Worm (Caenorhabditis elegans) whole organism, young adult: ENCODE results near the gene F13H8.2.

Experiments used
- F23B12.7 ChIP-seq: sonication (generic microtip); optimal IDR thresholded peaks from 2 replicates; lab custom pipeline; 2017; ENCODE audit warnings: missing genetic modification characterization, mild to moderate bottlenecking, missing compliant biosample characterization, antibody characterized with exemption, moderate library complexity; ENCODE audit not compliant: insufficient read depth
- athp-1 ChIP-seq: sonication (generic microtip); optimal IDR thresholded peaks from 2 replicates; lab custom pipeline; 2017; ENCODE audit warnings: mild to moderate bottlenecking, missing genetic modification characterization, missing compliant biosample characterization
- attf-6 ChIP-seq: fragments of 200-800 bp; sonication (Bioruptor generic); IDR thresholded peaks from 2 replicates; pipeline ENCODE4 v1.3.6; 2022; ENCODE audit warnings: missing genetic modification reagents, missing genetic modification characterization, missing compliant biosample characterization
- ceh-100 ChIP-seq: fragments of 200-800 bp; sonication (Bioruptor generic); IDR thresholded peaks from 2 replicates; pipeline ENCODE4 v1.3.6; 2022; ENCODE audit warnings: missing genetic modification reagents, missing genetic modification characterization, missing compliant biosample characterization
- ceh-40 ChIP-seq: fragments of 200-800 bp; sonication (Bioruptor generic); IDR thresholded peaks from 2 replicates; pipeline ENCODE4 v1.3.6; 2022; ENCODE audit warnings: missing genetic modification characterization, missing compliant biosample characterization
- egl-44 ChIP-seq: fragments of 200-800 bp; sonication (Bioruptor generic); IDR thresholded peaks from 2 replicates; pipeline ENCODE4 v1.3.6; 2022; ENCODE audit warnings: missing genetic modification reagents, missing genetic modification characterization, missing compliant biosample characterization
- fkh-3 ChIP-seq: sonication (generic microtip); optimal IDR thresholded peaks from 2 replicates; lab custom pipeline; 2016; ENCODE audit warnings: mild to moderate bottlenecking, missing genetic modification characterization, missing compliant biosample characterization
- madf-6 ChIP-seq: fragments of 200-800 bp; sonication (Bioruptor generic); IDR thresholded peaks from 2 replicates; pipeline ENCODE4 v1.3.6; 2022; ENCODE audit warnings: missing genetic modification reagents, missing genetic modification characterization, missing compliant biosample characterization
- nfyb-1 ChIP-seq: fragments of 200-800 bp; sonication (Bioruptor generic); IDR thresholded peaks from 2 replicates; pipeline ENCODE4 v1.3.6; 2022; ENCODE audit warnings: missing genetic modification reagents, missing genetic modification characterization, missing compliant biosample characterization
- nhr-179 ChIP-seq: sonication (generic microtip); optimal IDR thresholded peaks from 2 replicates; lab custom pipeline; 2016; ENCODE audit warnings: mild to moderate bottlenecking, missing genetic modification characterization, missing compliant biosample characterization
- pha-4 ChIP-seq: fragments of 150-350 bp; sonication (generic microtip); optimal IDR thresholded peaks from 2 replicates; lab custom pipeline; 2014; ENCODE audit warnings: missing biosample characterization, missing genetic modification reagents, missing genetic modification characterization
- snpc-4 ChIP-seq, 5 experiments: fragments of 150-350 bp in 1 of 5; sonication (generic microtip) in 4 of 5; optimal IDR thresholded peaks; 2 replicates each; lab custom pipeline; 2014 to 2018; ENCODE audit warnings: missing genetic modification characterization in 5 of 5, missing biosample characterization in 3 of 5, antibody characterized with exemption in 2 of 5, mild to moderate bottlenecking in 2 of 5, missing compliant biosample characterization in 2 of 5, missing genotype in 2 of 5, moderate library complexity in 2 of 5, missing genetic modification reagents in 1 of 5
- unc-62 ChIP-seq: fragments of 150-350 bp; optimal IDR thresholded peaks from 2 replicates; lab custom pipeline; 2014; ENCODE audit warnings: missing biosample characterization, missing genetic modification reagents, missing genetic modification characterization
- zim-3 ChIP-seq: sonication (generic microtip); optimal IDR thresholded peaks from 2 replicates; lab custom pipeline; 2017; ENCODE audit warnings: mild to moderate bottlenecking, missing genetic modification characterization, moderate library complexity, missing compliant biosample characterization

ce11 chrII:6259867-6260266 lies 10.3 kb upstream of the F13H8.2 start, which contains the start of gene F13H8.11:
- no peak for TF ChIP-seq ceh-100 (GFP tag; lab: Robert Waterston, UW)
- TF ChIP-seq attf-6, result no peak
- no peak for TF ChIP-seq unc-62 (GFP tag; lab: Kevin White, UChicago)
- TF ChIP-seq nfyb-1 (GFP tag; lab: Robert Waterston, UW), result no peak
- TF ChIP-seq F23B12.7 (tag; lab: Kevin White, UChicago), result no peak
- no peak for TF ChIP-seq ceh-40 (GFP tag; lab: Robert Waterston, UW)
- TF ChIP-seq fkh-3 (tag; lab: Kevin White, UChicago), result no peak
- no peak for TF ChIP-seq pha-4 (tag; lab: Kevin White, UChicago)
- TF ChIP-seq athp-1 (tag; lab: Kevin White, UChicago), result no peak
- TF ChIP-seq egl-44 (GFP tag; lab: Robert Waterston, UW), result no peak
- no peak for TF ChIP-seq nhr-179 (tag; lab: Kevin White, UChicago)
- no peak for TF ChIP-seq snpc-4 (GFP tag; optimal IDR thresholded peaks at IDR 0.05; lab: Kevin White, UChicago)
- no peak for TF ChIP-seq snpc-4 (tag; optimal IDR thresholded peaks at IDR 0.05; lab: Kevin White, UChicago)
- no peak for TF ChIP-seq madf-6 (GFP tag; lab: Robert Waterston, UW)
- TF ChIP-seq zim-3 (tag; lab: Kevin White, UChicago), result no peak
